Worm (Caenorhabditis elegans) whole organism, L3 larva: ENCODE measurements around the gene T16H12.2.

Source experiments
- daf-12 ChIP-seq: fragments of 150-350 bp; optimal IDR thresholded peaks from 2 replicates; lab custom pipeline; 2014; ENCODE audit warnings: missing biosample characterization, missing genetic modification reagents, missing genetic modification characterization
- fkh-10 ChIP-seq: sonication (generic microtip); optimal IDR thresholded peaks from 2 replicates; lab custom pipeline; 2017; ENCODE audit warnings: missing biosample characterization, missing genetic modification reagents, missing genetic modification characterization
- nhr-11 ChIP-seq: fragments of 150-350 bp; optimal IDR thresholded peaks from 2 replicates; lab custom pipeline; 2014; ENCODE audit warnings: missing biosample characterization, missing genetic modification characterization
- nhr-28 ChIP-seq: fragments of 150-350 bp; optimal IDR thresholded peaks from 2 replicates; lab custom pipeline; 2014; ENCODE audit warnings: missing biosample characterization, missing genetic modification characterization
- nhr-77 ChIP-seq: fragments of 150-350 bp; optimal IDR thresholded peaks from 2 replicates; lab custom pipeline; 2014; ENCODE audit warnings: missing biosample characterization, missing genetic modification characterization
- pha-4 ChIP-seq: fragments of 150-350 bp; optimal IDR thresholded peaks from 2 replicates; lab custom pipeline; 2014; ENCODE audit warnings: missing biosample characterization, missing genetic modification reagents, missing genetic modification characterization
- unc-62 ChIP-seq: fragments of 150-350 bp; sonication (generic microtip); optimal IDR thresholded peaks from 4 replicates; lab custom pipeline; 2014; ENCODE audit warnings: missing biosample characterization, missing genetic modification reagents, missing genetic modification characterization
- ztf-11 ChIP-seq: fragments of 150-350 bp; optimal IDR thresholded peaks from 2 replicates; lab custom pipeline; 2014; ENCODE audit warnings: missing biosample characterization, missing genetic modification characterization

- TF ChIP-seq fkh-10 (GFP tag; lab: Kevin White, UChicago): no peak
- no peak for TF ChIP-seq nhr-28 (tag; lab: Kevin White, UChicago)
- TF ChIP-seq nhr-11: no peak
- no peak for TF ChIP-seq unc-62
- TF ChIP-seq daf-12 (tag; lab: Kevin White, UChicago): no peak
- no peak for TF ChIP-seq nhr-77
- no peak for TF ChIP-seq ztf-11 (tag; lab: Kevin White, UChicago)
- no peak for TF ChIP-seq pha-4 (tag; lab: Kevin White, UChicago)
Measured at ce11 chrIII:10076042-10076441, 10.0 kb upstream of the T16H12.2 start.
